Worm (Caenorhabditis elegans) whole organism, young adult: ENCODE measurements around the gene snr-5.

Source experiments
- B0035.1 ChIP-seq: sonication (generic microtip); optimal IDR thresholded peaks from 2 replicates; lab custom pipeline; 2016; ENCODE audit warnings: missing genetic modification characterization, mild to moderate bottlenecking, missing compliant biosample characterization, missing genotype, missing genetic modification reagents
- B0336.3 ChIP-seq: fragments of 200-800 bp; sonication (Bioruptor generic); IDR thresholded peaks from 2 replicates; pipeline ENCODE4 v1.3.6; 2022; ENCODE audit warnings: missing genetic modification characterization, missing compliant biosample characterization
- D2030.7 ChIP-seq: fragments of 200-800 bp; sonication (Bioruptor generic); IDR thresholded peaks from 2 replicates; pipeline ENCODE4 v1.3.6; 2022; ENCODE audit warnings: missing genetic modification reagents, missing genetic modification characterization, missing compliant biosample characterization
- F39B2.1 ChIP-seq: fragments of 200-800 bp; sonication (Bioruptor generic); IDR thresholded peaks from 2 replicates; pipeline ENCODE4 v1.3.6; 2022; ENCODE audit warnings: missing genetic modification reagents, missing genetic modification characterization, missing compliant biosample characterization
- F49E8.2 ChIP-seq: sonication (generic microtip); optimal IDR thresholded peaks from 3 replicates; lab custom pipeline; 2017; ENCODE audit warnings: missing genetic modification characterization, mild to moderate bottlenecking, missing compliant biosample characterization, antibody characterized with exemption, moderate library complexity; ENCODE audit not compliant: insufficient read depth
- F57C9.4 ChIP-seq: sonication (generic microtip); optimal IDR thresholded peaks from 2 replicates; lab custom pipeline; 2017; ENCODE audit warnings: mild to moderate bottlenecking, missing genetic modification characterization, missing compliant biosample characterization
- K12H6.12 ChIP-seq: fragments of 200-800 bp; sonication (Bioruptor generic); optimal IDR thresholded peaks from 2 replicates; lab custom pipeline; 2018; ENCODE audit warnings: mild to moderate bottlenecking, missing genetic modification characterization, missing compliant biosample characterization
- Y95B8A.8 ChIP-seq: fragments of 200-800 bp; sonication (Bioruptor generic); IDR thresholded peaks from 2 replicates; pipeline ENCODE4 v1.3.6; 2022; ENCODE audit warnings: missing genetic modification reagents, missing genetic modification characterization, missing compliant biosample characterization
- ZK185.1 ChIP-seq: sonication (generic microtip); optimal IDR thresholded peaks from 2 replicates; lab custom pipeline; 2016; ENCODE audit warnings: mild to moderate bottlenecking, missing genetic modification characterization, missing compliant biosample characterization; ENCODE audit not compliant: poor library complexity, severe bottlenecking
- akir-1 ChIP-seq: fragments of 200-800 bp; sonication (Bioruptor generic); optimal IDR thresholded peaks from 2 replicates; lab custom pipeline; 2018; ENCODE audit warnings: mild to moderate bottlenecking, missing genetic modification characterization, moderate library complexity, missing compliant biosample characterization
- ama-1 ChIP-seq, 3 experiments: fragments of 150-350 bp in 1 of 3; sonication (generic microtip) in 2 of 3; optimal IDR thresholded peaks; 2 replicates each; lab custom pipeline; 2014 to 2018; ENCODE audit warnings: missing biosample characterization in 2 of 3, missing genetic modification characterization in 2 of 3, missing genetic modification reagents in 2 of 3
- attf-3 ChIP-seq: fragments of 200-800 bp; sonication (Bioruptor generic); conservative IDR thresholded peaks from 2 replicates; pipeline ENCODE4 v1.3.6; 2022; ENCODE audit warnings: missing genetic modification reagents, missing genetic modification characterization, missing compliant biosample characterization
- bed-2 ChIP-seq: fragments of 200-800 bp; sonication (Bioruptor generic); IDR thresholded peaks from 2 replicates; pipeline ENCODE4 v1.3.6; 2022; ENCODE audit warnings: missing genetic modification reagents, missing genetic modification characterization, missing compliant biosample characterization
- cebp-2 ChIP-seq: fragments of 200-800 bp; sonication (Bioruptor generic); IDR thresholded peaks from 2 replicates; pipeline ENCODE4 v1.3.6; 2022; ENCODE audit warnings: missing genetic modification characterization, missing compliant biosample characterization
- ceh-27 ChIP-seq: fragments of 200-800 bp; sonication (Bioruptor generic); optimal IDR thresholded peaks from 2 replicates; lab custom pipeline; 2018; ENCODE audit warnings: mild to moderate bottlenecking, missing genetic modification characterization, moderate library complexity, missing compliant biosample characterization
- ceh-58 ChIP-seq: fragments of 200-800 bp; sonication (Bioruptor generic); IDR thresholded peaks from 2 replicates; pipeline ENCODE4 v1.3.6; 2022; ENCODE audit warnings: missing genetic modification characterization, missing compliant biosample characterization
- die-1 ChIP-seq: sonication (generic microtip); optimal IDR thresholded peaks from 2 replicates; lab custom pipeline; 2016; ENCODE audit warnings: missing genotype, mild to moderate bottlenecking, missing genetic modification characterization, missing compliant biosample characterization
- efl-1 ChIP-seq: fragments of 150-350 bp; optimal IDR thresholded peaks from 2 replicates; lab custom pipeline; 2014; ENCODE audit warnings: missing biosample characterization, missing genetic modification reagents, missing genetic modification characterization
- egl-44 ChIP-seq: fragments of 200-800 bp; sonication (Bioruptor generic); IDR thresholded peaks from 2 replicates; pipeline ENCODE4 v1.3.6; 2022; ENCODE audit warnings: missing genetic modification reagents, missing genetic modification characterization, missing compliant biosample characterization
- ets-4 ChIP-seq: fragments of 200-800 bp; sonication (Bioruptor generic); optimal IDR thresholded peaks from 2 replicates; lab custom pipeline; 2018; ENCODE audit warnings: mild to moderate bottlenecking, missing genetic modification characterization, missing compliant biosample characterization
- him-1 ChIP-seq: sonication (generic microtip); optimal IDR thresholded peaks from 2 replicates; lab custom pipeline; 2016; ENCODE audit warnings: missing genotype, missing genetic modification reagents, missing genetic modification characterization, missing compliant biosample characterization
- hlh-12 ChIP-seq: sonication (generic microtip); optimal IDR thresholded peaks from 2 replicates; lab custom pipeline; 2016; ENCODE audit warnings: missing genetic modification characterization, missing compliant biosample characterization
- lir-1 ChIP-seq: fragments of 200-800 bp; sonication (Bioruptor generic); conservative IDR thresholded peaks from 2 replicates; pipeline ENCODE4 v1.3.6; 2022; ENCODE audit warnings: missing genetic modification reagents, missing genetic modification characterization, missing compliant biosample characterization
- lsl-1 ChIP-seq: fragments of 200-800 bp; sonication (Bioruptor generic); optimal IDR thresholded peaks from 2 replicates; lab custom pipeline; 2018; ENCODE audit warnings: mild to moderate bottlenecking, missing genetic modification characterization, moderate library complexity, missing compliant biosample characterization
- lsy-27 ChIP-seq: sonication (generic microtip); optimal IDR thresholded peaks from 2 replicates; lab custom pipeline; 2017; ENCODE audit warnings: missing genetic modification characterization, mild to moderate bottlenecking, missing compliant biosample characterization, antibody characterized with exemption, missing genotype, borderline replicate concordance; ENCODE audit not compliant: insufficient read depth
- madf-6 ChIP-seq: fragments of 200-800 bp; sonication (Bioruptor generic); IDR thresholded peaks from 2 replicates; pipeline ENCODE4 v1.3.6; 2022; ENCODE audit warnings: missing genetic modification reagents, missing genetic modification characterization, missing compliant biosample characterization
- nfya-1 ChIP-seq: sonication (generic microtip); optimal IDR thresholded peaks from 2 replicates; lab custom pipeline; 2017; ENCODE audit warnings: antibody characterized with exemption, missing compliant biosample characterization, missing genetic modification characterization, borderline replicate concordance; ENCODE audit not compliant: insufficient read depth
- nhr-120 ChIP-seq: fragments of 200-800 bp; sonication (Bioruptor generic); IDR thresholded peaks from 2 replicates; pipeline ENCODE4 v1.3.6; 2022; ENCODE audit warnings: missing genetic modification characterization, missing compliant biosample characterization
- nhr-90 ChIP-seq: sonication (generic microtip); optimal IDR thresholded peaks from 2 replicates; lab custom pipeline; 2016; ENCODE audit warnings: missing genotype, mild to moderate bottlenecking, missing genetic modification characterization, missing compliant biosample characterization
- pha-4 ChIP-seq: fragments of 150-350 bp; sonication (generic microtip); optimal IDR thresholded peaks from 2 replicates; lab custom pipeline; 2014; ENCODE audit warnings: missing biosample characterization, missing genetic modification reagents, missing genetic modification characterization
- snpc-1.1 ChIP-seq: sonication (generic microtip); optimal IDR thresholded peaks from 2 replicates; lab custom pipeline; 2017; ENCODE audit warnings: missing genetic modification characterization, mild to moderate bottlenecking, missing compliant biosample characterization, antibody characterized with exemption, moderate library complexity, missing genotype, missing genetic modification reagents; ENCODE audit not compliant: insufficient read depth
- snpc-3.4 ChIP-seq: sonication (generic microtip); optimal IDR thresholded peaks from 2 replicates; lab custom pipeline; 2017; ENCODE audit warnings: missing genetic modification characterization, mild to moderate bottlenecking, missing compliant biosample characterization, antibody characterized with exemption, moderate library complexity, missing genotype, missing genetic modification reagents
- somi-1 ChIP-seq: fragments of 200-800 bp; sonication (Bioruptor generic); optimal IDR thresholded peaks from 2 replicates; lab custom pipeline; 2018; ENCODE audit warnings: mild to moderate bottlenecking, missing genetic modification characterization, missing compliant biosample characterization
- ztf-18 ChIP-seq: sonication (generic microtip); optimal IDR thresholded peaks from 2 replicates; lab custom pipeline; 2016; ENCODE audit warnings: missing genotype, mild to moderate bottlenecking, missing genetic modification characterization, missing compliant biosample characterization
- ztf-22 ChIP-seq: fragments of 200-800 bp; sonication (Bioruptor generic); optimal IDR thresholded peaks from 2 replicates; lab custom pipeline; 2018; ENCODE audit warnings: mild to moderate bottlenecking, missing genetic modification characterization, moderate library complexity, missing compliant biosample characterization
- ztf-25 ChIP-seq: fragments of 200-800 bp; sonication (Bioruptor generic); IDR thresholded peaks from 2 replicates; pipeline ENCODE4 v1.3.6; 2022; ENCODE audit warnings: missing genetic modification reagents, missing genetic modification characterization, missing compliant biosample characterization

The snr-5 gene

DNA sequence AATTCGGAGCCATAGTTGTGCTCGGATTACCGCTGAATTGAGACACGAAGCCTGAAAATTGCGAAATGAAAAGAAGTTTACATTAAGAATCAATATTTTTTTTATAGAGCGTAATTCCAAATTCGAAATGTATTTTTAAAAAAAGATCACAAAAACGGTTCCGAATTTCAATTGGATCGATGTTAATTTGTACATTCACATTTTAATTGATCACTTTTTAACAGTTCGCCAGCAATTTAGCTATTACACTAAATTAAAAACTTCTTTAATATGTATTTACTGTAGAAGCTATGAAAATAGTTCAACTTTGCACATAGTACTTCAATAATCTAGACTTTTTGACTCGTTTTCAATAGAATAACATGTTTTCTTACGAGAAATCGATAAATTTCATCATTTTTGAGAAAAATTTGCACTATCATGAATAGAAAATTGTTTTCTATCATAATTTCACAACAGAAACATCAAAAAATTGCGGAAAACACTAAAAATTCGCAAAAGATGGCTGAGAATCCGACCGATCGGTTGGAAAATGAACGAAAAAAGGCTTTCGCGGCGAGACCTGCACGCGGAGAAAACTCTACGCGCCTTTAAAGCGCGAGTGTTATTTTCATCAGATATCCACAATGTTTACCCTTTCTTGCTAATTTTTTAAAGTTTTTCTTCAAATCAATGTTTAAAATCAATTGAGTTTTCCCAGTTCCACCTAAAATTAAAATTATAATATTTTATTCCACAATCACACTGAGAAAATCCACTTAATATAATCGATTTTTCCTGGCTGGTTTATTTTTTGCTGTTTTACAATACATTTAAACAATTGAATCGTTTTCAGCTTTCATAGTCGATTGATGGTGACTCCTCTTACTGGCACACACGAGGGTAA is 33.1 kb upstream of the snr-5 start, which contains the start of the genes egl-45 and kcmf-1 (continued):
- TF ChIP-seq nhr-120, result no peak
- TF ChIP-seq lsy-27 (tag; lab: Kevin White, UChicago), result no peak
- TF ChIP-seq efl-1 (GFP tag; lab: Kevin White, UChicago), result peak; percentile 8
- TF ChIP-seq ztf-18 (tag; lab: Kevin White, UChicago), result no peak
- no peak for TF ChIP-seq F39B2.1 (GFP tag; lab: Robert Waterston, UW)
- no peak for TF ChIP-seq lir-1
- no peak for TF ChIP-seq hlh-12 (tag; lab: Kevin White, UChicago)
- TF ChIP-seq, all 124 proteins: peak for 5

- TF ChIP-seq D2030.7 (GFP tag; lab: Robert Waterston, UW) (no peak), snpc-1.1 (tag; lab: Kevin White, UChicago) (no peak), F57C9.4 (no peak), madf-6 (GFP tag; lab: Robert Waterston, UW) (no peak), F49E8.2 (tag; lab: Kevin White, UChicago) (no peak), him-1 (tag; lab: Kevin White, UChicago) (peak; percentile 22), nfya-1 (no peak)
Measured at ce11 chrIII:7832473-7832872, 29.4 kb upstream of the snr-5 start.

DNA sequence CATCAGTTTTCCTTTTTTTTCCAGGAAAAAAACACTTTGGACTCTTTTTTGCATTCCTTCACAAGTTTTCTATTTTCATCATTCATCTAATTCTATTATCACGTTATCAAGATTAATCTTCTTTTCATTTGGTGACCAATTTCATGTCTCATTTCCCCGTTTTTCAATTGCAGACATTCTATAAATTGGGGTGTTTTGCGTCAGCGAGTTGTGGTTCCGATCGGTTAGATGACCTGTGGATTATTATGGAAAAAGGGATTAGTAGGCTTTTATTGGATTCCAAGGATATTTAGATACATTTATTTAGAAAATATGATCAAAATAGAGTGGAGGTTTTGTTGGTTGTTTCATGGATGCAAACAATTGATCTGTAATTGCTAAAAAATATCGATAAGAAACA is 27.0 kb upstream of the snr-5 start:
- TF ChIP-seq attf-3 (GFP tag; lab: Robert Waterston, UW) (no peak), ztf-22 (GFP tag; lab: Kevin White, UChicago) (no peak), akir-1 (GFP tag; lab: Kevin White, UChicago) (no peak)
- TF ChIP-seq, all 124 proteins: peak for 0

- TF ChIP-seq B0035.1 (tag; lab: Kevin White, UChicago) (no peak), ama-1 (optimal IDR thresholded peaks at IDR 0.05; lab: Kevin White, UChicago) (no peak), ama-1 (GFP tag; optimal IDR thresholded peaks at IDR 0.05; lab: Kevin White, UChicago) (no peak), ceh-58 (GFP tag; lab: Robert Waterston, UW) (no peak), cebp-2 (GFP tag; lab: Robert Waterston, UW) (no peak), D2030.7 (GFP tag; lab: Robert Waterston, UW) (no peak), nhr-120 (no peak), ets-4 (GFP tag; lab: Kevin White, UChicago) (no peak), ZK185.1 (tag; lab: Kevin White, UChicago) (no peak), snpc-3.4 (tag; lab: Kevin White, UChicago) (no peak), K12H6.12 (tag; lab: Kevin White, UChicago) (no peak)
Measured at ce11 chrIII:7835684-7836083, 26.2 kb upstream of the snr-5 start.

DNA sequence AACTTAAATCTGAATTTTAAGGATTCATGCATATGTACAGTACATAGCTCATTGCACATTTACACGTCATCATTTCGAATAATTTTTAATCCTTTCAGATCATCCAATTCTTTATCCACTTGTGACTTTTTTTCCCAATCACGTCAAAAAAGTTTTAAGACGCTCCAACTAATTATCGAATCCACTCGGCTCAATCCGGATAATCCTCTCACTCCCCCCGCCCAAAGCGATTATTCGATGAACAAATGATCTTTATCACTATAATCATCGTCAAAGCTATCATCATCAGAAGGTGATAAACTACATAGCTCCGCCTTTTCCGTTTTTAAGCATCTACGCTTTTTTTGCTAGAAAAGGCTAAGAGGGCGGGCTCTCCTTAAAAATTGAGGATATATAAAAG is 24.3 kb upstream of the snr-5 start:
- TF ChIP-seq lsl-1 (GFP tag; lab: Kevin White, UChicago) (no peak), bed-2 (no peak), pha-4 (tag; lab: Kevin White, UChicago) (no peak), ztf-25 (GFP tag; lab: Robert Waterston, UW) (no peak), akir-1 (GFP tag; lab: Kevin White, UChicago) (no peak), somi-1 (no peak), die-1 (no peak), him-1 (tag; lab: Kevin White, UChicago) (no peak), egl-44 (GFP tag; lab: Robert Waterston, UW) (no peak), Y95B8A.8 (GFP tag; lab: Robert Waterston, UW) (no peak), ceh-27 (GFP tag; lab: Kevin White, UChicago) (no peak), B0336.3 (no peak), nhr-90 (no peak)
